Fruit fly (Drosophila melanogaster) whole organism, embryonic: ENCODE measurements around the gene Cby.

Experiments
- C15 ChIP-seq: fragments of 200-800 bp; sonication (Bioruptor generic); IDR thresholded peaks from 3 replicates; pipeline ENCODE4 v1.3.6; 2022; ENCODE audit warnings: missing biosample characterization, missing genetic modification characterization
- CG10543 ChIP-seq: fragments of 200-800 bp; sonication (Bioruptor generic); optimal IDR thresholded peaks from 3 replicates; lab custom pipeline; 2017; ENCODE audit warnings: missing biosample characterization, mild to moderate bottlenecking, missing genetic modification characterization, moderate library complexity
- CG11398 ChIP-seq: fragments of 200-800 bp; sonication (Bioruptor generic); optimal IDR thresholded peaks from 2 replicates; lab custom pipeline; 2016; ENCODE audit warnings: missing biosample characterization, missing genetic modification characterization
- CG15479 ChIP-seq: fragments of 200-800 bp; sonication (Bioruptor generic); optimal IDR thresholded peaks from 3 replicates; lab custom pipeline; 2019; ENCODE audit warnings: missing biosample characterization, mild to moderate bottlenecking, missing genetic modification characterization, moderate library complexity
- CG3065 ChIP-seq: fragments of 200-800 bp; sonication (Bioruptor generic); optimal IDR thresholded peaks from 2 replicates; lab custom pipeline; 2016; ENCODE audit warnings: missing biosample characterization, missing genetic modification characterization
- CG3281 ChIP-seq: fragments of 200-800 bp; sonication (Bioruptor generic); optimal IDR thresholded peaks from 3 replicates; lab custom pipeline; 2017; ENCODE audit warnings: missing biosample characterization, mild to moderate bottlenecking, missing genetic modification characterization
- CG33557 ChIP-seq: fragments of 200-800 bp; sonication (Bioruptor generic); optimal IDR thresholded peaks from 2 replicates; lab custom pipeline; 2019; ENCODE audit warnings: missing biosample characterization, mild to moderate bottlenecking, missing genetic modification characterization, moderate library complexity
- CG34224 ChIP-seq: fragments of 200-800 bp; sonication (Bioruptor generic); IDR thresholded peaks from 3 replicates; pipeline ENCODE4 v1.3.6; 2022; ENCODE audit warnings: missing biosample characterization, missing genetic modification characterization; ENCODE audit not compliant: partially characterized antibody
- CG3838 ChIP-seq: fragments of 200-800 bp; sonication (Bioruptor generic); optimal IDR thresholded peaks from 3 replicates; lab custom pipeline; 2016; ENCODE audit warnings: missing biosample characterization, missing genetic modification characterization
- CG4328 ChIP-seq: fragments of 200-800 bp; sonication (Bioruptor generic); optimal IDR thresholded peaks from 3 replicates; lab custom pipeline; 2017; ENCODE audit warnings: missing biosample characterization, missing genetic modification reagents, missing genetic modification characterization
- CG4360 ChIP-seq: fragments of 200-800 bp; sonication (Bioruptor generic); IDR thresholded peaks from 2 replicates; pipeline ENCODE4 v1.3.6; 2022; ENCODE audit warnings: missing biosample characterization, missing genetic modification characterization
- CG7745 ChIP-seq: fragments of 200-800 bp; sonication (Bioruptor generic); optimal IDR thresholded peaks from 2 replicates; lab custom pipeline; 2018; ENCODE audit warnings: missing biosample characterization, mild to moderate bottlenecking, missing genetic modification characterization, moderate library complexity
- CG9437 ChIP-seq: fragments of 200-800 bp; sonication (Bioruptor generic); optimal IDR thresholded peaks from 2 replicates; lab custom pipeline; 2018; ENCODE audit warnings: missing biosample characterization, mild to moderate bottlenecking, missing genetic modification characterization
- CG9876 ChIP-seq: fragments of 200-800 bp; sonication (Bioruptor generic); optimal IDR thresholded peaks from 2 replicates; lab custom pipeline; 2016; ENCODE audit warnings: missing biosample characterization, missing genetic modification characterization
- D19A ChIP-seq: fragments of 200-800 bp; optimal IDR thresholded peaks from 3 replicates; lab custom pipeline; 2019; ENCODE audit warnings: missing biosample characterization, mild to moderate bottlenecking, missing genetic modification characterization, moderate library complexity
- Dad ChIP-seq: fragments of 200-800 bp; sonication (Bioruptor generic); optimal IDR thresholded peaks from 3 replicates; lab custom pipeline; 2016; ENCODE audit warnings: missing biosample characterization, missing genetic modification characterization
- Dfd ChIP-seq, 2 experiments: fragments of >200 bp; optimal IDR thresholded peaks; 2 replicates each; lab custom pipeline; 2017; ENCODE audit warnings: missing biosample characterization in 2 of 2, missing genetic modification characterization in 2 of 2
- Dip3 ChIP-seq: fragments of 200-800 bp; sonication (Bioruptor generic); optimal IDR thresholded peaks from 3 replicates; lab custom pipeline; 2016; ENCODE audit warnings: missing biosample characterization, missing genetic modification characterization
- Dll ChIP-seq: fragments of 200-800 bp; sonication (Bioruptor generic); IDR thresholded peaks from 4 replicates; pipeline ENCODE4 v1.3.6; 2022; ENCODE audit warnings: missing biosample characterization, missing genetic modification characterization; ENCODE audit not compliant: partially characterized antibody
- Doc2 ChIP-seq: fragments of 200-800 bp; sonication (Bioruptor generic); IDR thresholded peaks from 2 replicates; pipeline ENCODE4 v1.3.6; 2022; ENCODE audit warnings: missing biosample characterization, missing genetic modification characterization
- Drgx ChIP-seq: fragments of 200-800 bp; sonication (Bioruptor generic); IDR thresholded peaks from 2 replicates; pipeline ENCODE4 v1.3.6; 2022; ENCODE audit warnings: missing biosample characterization, missing genetic modification characterization
- Ets65A ChIP-seq: fragments of 200-800 bp; sonication (Bioruptor generic); peaks from one replicate; lab custom pipeline; 2016; ENCODE audit warnings: missing biosample characterization, missing genetic modification characterization
- Gug ChIP-seq: fragments of 200-800 bp; sonication (Bioruptor generic); IDR thresholded peaks from 4 replicates; pipeline ENCODE4 v1.3.6; 2022; ENCODE audit warnings: missing biosample characterization, missing genetic modification characterization
- H2.0 ChIP-seq: fragments of 200-800 bp; sonication (Bioruptor generic); IDR thresholded peaks from 2 replicates; pipeline ENCODE4 v1.3.6; 2022; ENCODE audit warnings: missing biosample characterization, missing genetic modification characterization
- Lpt ChIP-seq: fragments of >200 bp; optimal IDR thresholded peaks from 2 replicates; lab custom pipeline; 2018; ENCODE audit warnings: missing biosample characterization, missing genetic modification characterization
- Med ChIP-seq: fragments of 200-800 bp; sonication (Bioruptor generic); peaks from one replicate; lab custom pipeline; 2016; ENCODE audit warnings: missing biosample characterization, missing genetic modification characterization, mild to moderate bottlenecking, inconsistent platforms, moderate library complexity
- Mes4 ChIP-seq: fragments of 200-800 bp; sonication (Bioruptor generic); optimal IDR thresholded peaks from 2 replicates; lab custom pipeline; 2016; ENCODE audit warnings: missing biosample characterization, missing genetic modification characterization
- Pdp1 ChIP-seq, 2 experiments: fragments of 200-800 bp; sonication (Bioruptor generic); optimal IDR thresholded peaks; 3 replicates each; lab custom pipeline; 2016; ENCODE audit warnings: missing biosample characterization in 2 of 2, missing genetic modification characterization in 2 of 2, mild to moderate bottlenecking in 1 of 2, moderate library complexity in 1 of 2
- Sin3A ChIP-seq: fragments of >200 bp; optimal IDR thresholded peaks from 2 replicates; lab custom pipeline; 2018
- Ssrp ChIP-seq: fragments of 200-800 bp; sonication (Bioruptor generic); optimal IDR thresholded peaks from 2 replicates; lab custom pipeline; 2018; ENCODE audit warnings: missing biosample characterization, mild to moderate bottlenecking, missing genetic modification characterization, moderate library complexity
- Trl ChIP-seq, 3 experiments: fragments of >200 bp in 2 of 3; fragments of 200-800 bp in 1 of 3; sonication (Bioruptor generic) in 1 of 3; optimal IDR thresholded peaks; 2 replicates in 1 of 3; 3 replicates in 2 of 3; lab custom pipeline; 2016 to 2017; ENCODE audit warnings: missing biosample characterization in 1 of 3, missing genetic modification characterization in 1 of 3
- ara ChIP-seq: fragments of 200-800 bp; sonication (Bioruptor generic); IDR thresholded peaks from 2 replicates; pipeline ENCODE4 v1.3.6; 2022; ENCODE audit warnings: missing biosample characterization, missing genetic modification characterization
- chinmo ChIP-seq: fragments of 200-800 bp; sonication (Bioruptor generic); IDR thresholded peaks from 4 replicates; pipeline ENCODE4 v1.3.6; 2022; ENCODE audit warnings: missing biosample characterization, missing genetic modification characterization; ENCODE audit not compliant: partially characterized antibody
- crol ChIP-seq: fragments of 200-800 bp; sonication (Bioruptor generic); IDR thresholded peaks from 2 replicates; pipeline ENCODE4 v1.3.6; 2022; ENCODE audit warnings: missing biosample characterization, missing genetic modification characterization
- danr ChIP-seq: fragments of 200-800 bp; sonication (Bioruptor generic); IDR thresholded peaks from 2 replicates; pipeline ENCODE4 v1.3.6; 2022; ENCODE audit warnings: missing biosample characterization, missing genetic modification characterization
- eve ChIP-seq, 2 experiments: fragments of >200 bp; optimal IDR thresholded peaks; 2 replicates each; lab custom pipeline; 2017; ENCODE audit warnings: missing biosample characterization in 2 of 2, missing genetic modification characterization in 2 of 2
- ewg ChIP-seq: fragments of 200-800 bp; sonication (Bioruptor generic); optimal IDR thresholded peaks from 3 replicates; lab custom pipeline; 2017; ENCODE audit warnings: mild to moderate bottlenecking, missing biosample characterization, missing genetic modification reagents, missing genetic modification characterization
- grn ChIP-seq: fragments of 200-800 bp; sonication (Bioruptor generic); optimal IDR thresholded peaks from 3 replicates; lab custom pipeline; 2017; ENCODE audit warnings: missing biosample characterization, missing genetic modification characterization
- hth ChIP-seq: fragments of >200 bp; optimal IDR thresholded peaks from 2 replicates; lab custom pipeline; 2017; ENCODE audit warnings: inconsistent platforms
- lbe ChIP-seq: fragments of 200-800 bp; sonication (Bioruptor generic); optimal IDR thresholded peaks from 2 replicates; lab custom pipeline; 2016; ENCODE audit warnings: missing biosample characterization, mild to moderate bottlenecking, missing genetic modification characterization
- oc ChIP-seq: fragments of 200-800 bp; sonication (Bioruptor generic); optimal IDR thresholded peaks from 2 replicates; lab custom pipeline; 2018; ENCODE audit warnings: missing biosample characterization, mild to moderate bottlenecking, missing genetic modification characterization, moderate library complexity
- psq ChIP-seq: fragments of 200-800 bp; sonication (Bioruptor generic); optimal IDR thresholded peaks from 2 replicates; lab custom pipeline; 2017; ENCODE audit warnings: missing biosample characterization, missing genetic modification characterization
- pum ChIP-seq: fragments of 200-800 bp; sonication (Bioruptor generic); optimal IDR thresholded peaks from 2 replicates; lab custom pipeline; 2016; ENCODE audit warnings: missing biosample characterization, missing genetic modification characterization
- sd ChIP-seq: fragments of 200-800 bp; sonication (Bioruptor generic); optimal IDR thresholded peaks from 3 replicates; lab custom pipeline; 2018; ENCODE audit warnings: missing biosample characterization, mild to moderate bottlenecking, missing genetic modification characterization, moderate library complexity
- sens ChIP-seq: fragments of 200-800 bp; sonication (Bioruptor generic); peaks from one replicate; lab custom pipeline; 2016; ENCODE audit warnings: missing biosample characterization, missing genetic modification characterization
- tgo ChIP-seq: fragments of 200-800 bp; sonication (Bioruptor generic); IDR thresholded peaks from 3 replicates; pipeline ENCODE4 v1.3.6; 2022; ENCODE audit warnings: missing biosample characterization, missing genetic modification characterization
- tll ChIP-seq, 2 experiments: fragments of 200-800 bp in 1 of 2; fragments of >200 bp in 1 of 2; sonication (Bioruptor generic) in 1 of 2; optimal IDR thresholded peaks; 2 replicates each; lab custom pipeline; 2017 to 2019; ENCODE audit warnings: missing biosample characterization in 2 of 2, missing genetic modification characterization in 2 of 2, mild to moderate bottlenecking in 1 of 2, moderate library complexity in 1 of 2
- vfl ChIP-seq: fragments of 200-800 bp; sonication (Bioruptor generic); optimal IDR thresholded peaks from 2 replicates; lab custom pipeline; 2016; ENCODE audit warnings: missing biosample characterization, missing genetic modification characterization
- yki ChIP-seq: fragments of >200 bp; optimal IDR thresholded peaks from 3 replicates; lab custom pipeline; 2018
- z ChIP-seq: fragments of 200-800 bp; sonication (Bioruptor generic); IDR thresholded peaks from 3 replicates; pipeline ENCODE4 v1.3.6; 2022; ENCODE audit warnings: missing biosample characterization, missing genetic modification characterization

Gene Cby

dm6 chr3R:21828785-21829486 lies 38.9 kb upstream of the Cby start (continued):
- TF ChIP-seq CG34224 (GFP tag; lab: Robert Waterston, UW) (no peak), CG33557 (peak; percentile 95), C15 (GFP tag; lab: Robert Waterston, UW) (no peak), Doc2 (no peak), danr (no peak), CG3281 (GFP tag; lab: Kevin White, UChicago) (no peak), Ssrp (tag; lab: Kevin White, UChicago) (peak; percentile 88), Dad (GFP tag; lab: Kevin White, UChicago) (no peak), CG9876 (no peak), CG4328 (GFP tag; lab: Kevin White, UChicago) (peak; percentile 35), ara (GFP tag; lab: Robert Waterston, UW) (peak; percentile 76), vfl (GFP tag; lab: Kevin White, UChicago) (no peak), hth (lab: Kevin White, UChicago) (no peak), chinmo (GFP tag; lab: Robert Waterston, UW) (no peak), Dip3 (no peak), CG7745 (tag; lab: Kevin White, UChicago) (peak; percentile 56), Gug (GFP tag; lab: Robert Waterston, UW) (0 out of 4 replicates have a peak, but pooled peaks have one; percentile 15), tll (GFP tag; optimal IDR thresholded peaks at IDR 0.05; lab: Kevin White, UChicago) (no peak), pum (GFP tag; lab: Kevin White, UChicago) (no peak), CG3065 (GFP tag; lab: Kevin White, UChicago) (peak; percentile 12), psq (GFP tag; lab: Kevin White, UChicago) (peak; percentile 31), z (GFP tag; lab: Robert Waterston, UW) (no peak), Lpt (GFP tag; lab: Kevin White, UChicago) (no peak), Drgx (peak; percentile 86)

- TF ChIP-seq Dfd (GFP tag; optimal IDR thresholded peaks at IDR 0.05; lab: Kevin White, UChicago) = no peak
- no peak for TF ChIP-seq CG11398 (GFP tag; lab: Kevin White, UChicago)
- TF ChIP-seq yki (lab: Kevin White, UChicago) = peak; percentile 36
- TF ChIP-seq eve (GFP tag; optimal IDR thresholded peaks at IDR 0.05; lab: Kevin White, UChicago) = peak in 1 of 2 experiments; percentile 16
- peak; percentile 60 to 78 for TF ChIP-seq Trl (optimal IDR thresholded peaks at IDR 0.05; lab: Kevin White, UChicago)
- no peak for TF ChIP-seq Trl (GFP tag; optimal IDR thresholded peaks at IDR 0.05; lab: Kevin White, UChicago)
- TF ChIP-seq CG4360 (GFP tag; lab: Robert Waterston, UW) = peak; percentile 98
- TF ChIP-seq Dll (GFP tag; lab: Robert Waterston, UW) = 0 out of 4 replicates have a peak, but pooled peaks have one; percentile 33
- peak; percentile 86 for TF ChIP-seq sens (GFP tag; lab: Kevin White, UChicago)
- peak; percentile 79 for TF ChIP-seq D19A
- no peak for TF ChIP-seq CG10543 (GFP tag; lab: Kevin White, UChicago)
- peak; percentile 5 for TF ChIP-seq oc
- 0 out of 3 replicates have a peak, but pooled peaks have one; percentile 1 for TF ChIP-seq tgo (GFP tag; lab: Robert Waterston, UW)
- TF ChIP-seq Sin3A (lab: Kevin White, UChicago) = no peak
- TF ChIP-seq CG3838 (GFP tag; lab: Kevin White, UChicago) = peak; percentile 14
- TF ChIP-seq crol (GFP tag; lab: Robert Waterston, UW) = no peak
- TF ChIP-seq CG3281 (GFP tag; lab: Kevin White, UChicago) = no peak
- TF ChIP-seq H2.0 (GFP tag; lab: Robert Waterston, UW) = no peak
- peak; percentile 76 for TF ChIP-seq CG15479 (GFP tag; lab: Kevin White, UChicago)
- TF ChIP-seq grn (GFP tag; lab: Kevin White, UChicago) = peak; percentile 73
- TF ChIP-seq ewg (GFP tag; lab: Kevin White, UChicago) = peak; percentile 12
- peak; percentile 51 for TF ChIP-seq lbe (GFP tag; lab: Kevin White, UChicago)
- TF ChIP-seq Mes4 (GFP tag; lab: Kevin White, UChicago) = no peak
- TF ChIP-seq Pdp1 (GFP tag; optimal IDR thresholded peaks at IDR 0.05; lab: Kevin White, UChicago) = peak in 1 of 2 experiments; percentile 81
- peak; percentile 55 for TF ChIP-seq Med
- TF ChIP-seq Ets65A (GFP tag; lab: Kevin White, UChicago) = no peak
- no peak for TF ChIP-seq CG9437 (GFP tag; lab: Kevin White, UChicago)
- peak; percentile 15 for TF ChIP-seq sd (tag; lab: Kevin White, UChicago)
Observed at dm6 chr3R:21829487-21829957, 38.3 kb upstream of the Cby start.
